Worm (Caenorhabditis elegans) whole organism, young adult: ENCODE measurements around the gene chil-5.

ENCODE experiments used
- C06A6.2 ChIP-seq: fragments of 200-800 bp; sonication (Bioruptor generic); conservative IDR thresholded peaks from 2 replicates; pipeline ENCODE4 v1.3.6; 2022; ENCODE audit warnings: missing genetic modification characterization, missing compliant biosample characterization
- C17E4.6 ChIP-seq: fragments of 200-800 bp; sonication (Bioruptor generic); IDR thresholded peaks from 2 replicates; pipeline ENCODE4 v1.3.6; 2022; ENCODE audit warnings: missing genetic modification reagents, missing genetic modification characterization, missing compliant biosample characterization
- F10E7.11 ChIP-seq: sonication (generic microtip); optimal IDR thresholded peaks from 2 replicates; lab custom pipeline; 2017; ENCODE audit warnings: mild to moderate bottlenecking, missing genetic modification characterization, moderate library complexity, missing compliant biosample characterization
- F22D6.2 ChIP-seq: sonication (generic microtip); optimal IDR thresholded peaks from 2 replicates; lab custom pipeline; 2016; ENCODE audit warnings: mild to moderate bottlenecking, missing genetic modification characterization, missing compliant biosample characterization
- F23B12.7 ChIP-seq: sonication (generic microtip); optimal IDR thresholded peaks from 2 replicates; lab custom pipeline; 2017; ENCODE audit warnings: missing genetic modification characterization, mild to moderate bottlenecking, missing compliant biosample characterization, antibody characterized with exemption, moderate library complexity; ENCODE audit not compliant: insufficient read depth
- F37B4.10 ChIP-seq: fragments of 200-800 bp; sonication (Bioruptor generic); IDR thresholded peaks from 2 replicates; pipeline ENCODE4 v1.3.6; 2022; ENCODE audit warnings: missing genetic modification characterization, missing compliant biosample characterization
- F49E8.2 ChIP-seq: sonication (generic microtip); optimal IDR thresholded peaks from 3 replicates; lab custom pipeline; 2017; ENCODE audit warnings: missing genetic modification characterization, mild to moderate bottlenecking, missing compliant biosample characterization, antibody characterized with exemption, moderate library complexity; ENCODE audit not compliant: insufficient read depth
- F55B11.4 ChIP-seq: sonication (generic microtip); optimal IDR thresholded peaks from 2 replicates; lab custom pipeline; 2016; ENCODE audit warnings: missing compliant biosample characterization, missing genetic modification characterization, borderline replicate concordance; ENCODE audit not compliant: insufficient read depth
- T26A5.8 ChIP-seq: sonication (generic microtip); optimal IDR thresholded peaks from 2 replicates; lab custom pipeline; 2016; ENCODE audit warnings: missing genetic modification characterization, missing compliant biosample characterization
- Y53F4B.3 ChIP-seq: fragments of 200-800 bp; sonication (Bioruptor generic); IDR thresholded peaks from 2 replicates; pipeline ENCODE4 v1.3.6; 2022; ENCODE audit warnings: missing genetic modification reagents, missing genetic modification characterization, missing compliant biosample characterization
- Y56A3A.18 ChIP-seq: fragments of 200-800 bp; sonication (Bioruptor generic); IDR thresholded peaks from 2 replicates; pipeline ENCODE4 v1.3.6; 2022; ENCODE audit warnings: missing genetic modification reagents, missing genetic modification characterization, missing compliant biosample characterization
- Y79H2A.3 ChIP-seq: fragments of 200-800 bp; sonication (Bioruptor generic); conservative IDR thresholded peaks from 2 replicates; pipeline ENCODE4 v1.3.6; 2022; ENCODE audit warnings: missing genetic modification reagents, missing genetic modification characterization, missing compliant biosample characterization
- Y95B8A.8 ChIP-seq: fragments of 200-800 bp; sonication (Bioruptor generic); IDR thresholded peaks from 2 replicates; pipeline ENCODE4 v1.3.6; 2022; ENCODE audit warnings: missing genetic modification reagents, missing genetic modification characterization, missing compliant biosample characterization
- ZK185.1 ChIP-seq: sonication (generic microtip); optimal IDR thresholded peaks from 2 replicates; lab custom pipeline; 2016; ENCODE audit warnings: mild to moderate bottlenecking, missing genetic modification characterization, missing compliant biosample characterization; ENCODE audit not compliant: poor library complexity, severe bottlenecking
- aptf-2 ChIP-seq: fragments of 200-800 bp; sonication (Bioruptor generic); conservative IDR thresholded peaks from 2 replicates; pipeline ENCODE4 v1.3.6; 2022; ENCODE audit warnings: missing genetic modification reagents, missing genetic modification characterization, missing compliant biosample characterization
- attf-6 ChIP-seq: fragments of 200-800 bp; sonication (Bioruptor generic); IDR thresholded peaks from 2 replicates; pipeline ENCODE4 v1.3.6; 2022; ENCODE audit warnings: missing genetic modification reagents, missing genetic modification characterization, missing compliant biosample characterization
- bed-2 ChIP-seq: fragments of 200-800 bp; sonication (Bioruptor generic); IDR thresholded peaks from 2 replicates; pipeline ENCODE4 v1.3.6; 2022; ENCODE audit warnings: missing genetic modification reagents, missing genetic modification characterization, missing compliant biosample characterization
- cebp-1 ChIP-seq, 2 experiments: fragments of 200-800 bp in 1 of 2; sonication (Bioruptor generic) in 1 of 2; sonication (generic microtip) in 1 of 2; IDR thresholded peaks in 1 of 2; optimal IDR thresholded peaks in 1 of 2; 2 replicates each; pipeline versions ENCODE4 v1.3.6 to Lab custom; 2017 to 2022; ENCODE audit warnings: missing compliant biosample characterization in 2 of 2, missing genetic modification characterization in 2 of 2, mild to moderate bottlenecking in 1 of 2, missing genetic modification reagents in 1 of 2, moderate library complexity in 1 of 2
- ceh-100 ChIP-seq: fragments of 200-800 bp; sonication (Bioruptor generic); IDR thresholded peaks from 2 replicates; pipeline ENCODE4 v1.3.6; 2022; ENCODE audit warnings: missing genetic modification reagents, missing genetic modification characterization, missing compliant biosample characterization
- ceh-27 ChIP-seq: fragments of 200-800 bp; sonication (Bioruptor generic); optimal IDR thresholded peaks from 2 replicates; lab custom pipeline; 2018; ENCODE audit warnings: mild to moderate bottlenecking, missing genetic modification characterization, moderate library complexity, missing compliant biosample characterization
- ceh-91 ChIP-seq: fragments of 200-800 bp; sonication (Bioruptor generic); IDR thresholded peaks from 2 replicates; pipeline ENCODE4 v1.3.6; 2022; ENCODE audit warnings: missing genetic modification reagents, missing genetic modification characterization, missing compliant biosample characterization
- dpff-1 ChIP-seq: sonication (generic microtip); optimal IDR thresholded peaks from 2 replicates; lab custom pipeline; 2017; ENCODE audit warnings: mild to moderate bottlenecking, missing genetic modification characterization, missing compliant biosample characterization
- dpl-1 ChIP-seq: fragments of 150-350 bp; optimal IDR thresholded peaks from 2 replicates; lab custom pipeline; 2014; ENCODE audit warnings: missing biosample characterization, missing genetic modification reagents, missing genetic modification characterization
- ekl-4 ChIP-seq: fragments of 200-800 bp; sonication (Bioruptor generic); IDR thresholded peaks from 2 replicates; pipeline ENCODE4 v1.3.6; 2022; ENCODE audit warnings: missing genetic modification reagents, missing genetic modification characterization, missing compliant biosample characterization
- gei-17 ChIP-seq: fragments of 200-800 bp; sonication (Bioruptor generic); optimal IDR thresholded peaks from 2 replicates; lab custom pipeline; 2018; ENCODE audit warnings: mild to moderate bottlenecking, missing genetic modification characterization, missing compliant biosample characterization
- hmg-1.2 ChIP-seq: fragments of 200-800 bp; sonication (Bioruptor generic); IDR thresholded peaks from 2 replicates; pipeline ENCODE4 v1.3.6; 2022; ENCODE audit warnings: missing genetic modification reagents, missing genetic modification characterization, missing compliant biosample characterization
- hrde-1 ChIP-seq: sonication (generic microtip); optimal IDR thresholded peaks from 2 replicates; lab custom pipeline; 2016; ENCODE audit warnings: missing genetic modification characterization, mild to moderate bottlenecking, missing compliant biosample characterization, moderate library complexity, missing genotype, missing genetic modification reagents, borderline replicate concordance
- let-526 ChIP-seq: fragments of 200-800 bp; sonication (Bioruptor generic); IDR thresholded peaks from 2 replicates; pipeline ENCODE4 v1.3.6; 2022; ENCODE audit warnings: missing genetic modification reagents, missing genetic modification characterization, missing compliant biosample characterization
- let-607 ChIP-seq, 2 experiments: fragments of 200-800 bp in 1 of 2; sonication (Bioruptor generic) in 1 of 2; sonication (generic microtip) in 1 of 2; optimal IDR thresholded peaks; 2 replicates each; lab custom pipeline; 2016 to 2018; ENCODE audit warnings: mild to moderate bottlenecking in 2 of 2, missing compliant biosample characterization in 2 of 2, missing genetic modification characterization in 2 of 2, moderate library complexity in 2 of 2, missing genotype in 1 of 2
- lin-54 ChIP-seq: fragments of 200-800 bp; sonication (Bioruptor generic); optimal IDR thresholded peaks from 2 replicates; lab custom pipeline; 2018; ENCODE audit warnings: mild to moderate bottlenecking, missing genetic modification characterization, missing compliant biosample characterization
- lsl-1 ChIP-seq: fragments of 200-800 bp; sonication (Bioruptor generic); optimal IDR thresholded peaks from 2 replicates; lab custom pipeline; 2018; ENCODE audit warnings: mild to moderate bottlenecking, missing genetic modification characterization, moderate library complexity, missing compliant biosample characterization
- mel-28 ChIP-seq: sonication (generic microtip); optimal IDR thresholded peaks from 2 replicates; lab custom pipeline; 2016; ENCODE audit warnings: borderline replicate concordance, mild to moderate bottlenecking, missing genetic modification characterization, missing compliant biosample characterization
- mes-4 ChIP-seq: sonication (generic microtip); optimal IDR thresholded peaks from 2 replicates; lab custom pipeline; 2016; ENCODE audit warnings: missing genotype, missing genetic modification characterization, missing compliant biosample characterization
- nhr-120 ChIP-seq: fragments of 200-800 bp; sonication (Bioruptor generic); IDR thresholded peaks from 2 replicates; pipeline ENCODE4 v1.3.6; 2022; ENCODE audit warnings: missing genetic modification characterization, missing compliant biosample characterization
- nhr-179 ChIP-seq: sonication (generic microtip); optimal IDR thresholded peaks from 2 replicates; lab custom pipeline; 2016; ENCODE audit warnings: mild to moderate bottlenecking, missing genetic modification characterization, missing compliant biosample characterization
- nhr-80 ChIP-seq: sonication (generic microtip); optimal IDR thresholded peaks from 2 replicates; lab custom pipeline; 2016; ENCODE audit warnings: missing genetic modification characterization, missing compliant biosample characterization
- nhr-90 ChIP-seq: sonication (generic microtip); optimal IDR thresholded peaks from 2 replicates; lab custom pipeline; 2016; ENCODE audit warnings: missing genotype, mild to moderate bottlenecking, missing genetic modification characterization, missing compliant biosample characterization
- pha-4 ChIP-seq: fragments of 150-350 bp; sonication (generic microtip); optimal IDR thresholded peaks from 2 replicates; lab custom pipeline; 2014; ENCODE audit warnings: missing biosample characterization, missing genetic modification reagents, missing genetic modification characterization
- rec-8 ChIP-seq, 2 experiments: sonication (generic microtip); optimal IDR thresholded peaks; 2 replicates each; lab custom pipeline; 2016; ENCODE audit warnings: mild to moderate bottlenecking in 2 of 2, missing genetic modification characterization in 2 of 2, missing genetic modification reagents in 2 of 2, missing genotype in 2 of 2, missing biosample characterization in 1 of 2, missing compliant biosample characterization in 1 of 2, moderate library complexity in 1 of 2
- repo-1 ChIP-seq: sonication (generic microtip); optimal IDR thresholded peaks from 2 replicates; lab custom pipeline; 2017; ENCODE audit warnings: mild to moderate bottlenecking, missing genetic modification characterization, missing compliant biosample characterization
- rpc-1 ChIP-seq, 2 experiments: fragments of 150-350 bp in 1 of 2; sonication (generic microtip) in 1 of 2; optimal IDR thresholded peaks; 2 replicates each; lab custom pipeline; 2014 to 2018; ENCODE audit warnings: missing biosample characterization in 1 of 2, missing genetic modification characterization in 1 of 2, missing genetic modification reagents in 1 of 2, missing genotype in 1 of 2
- sdz-38 ChIP-seq: sonication (generic microtip); optimal IDR thresholded peaks from 2 replicates; lab custom pipeline; 2016; ENCODE audit warnings: missing genotype, missing genetic modification characterization, missing compliant biosample characterization
- sea-2 ChIP-seq: fragments of 200-800 bp; sonication (Bioruptor generic); IDR thresholded peaks from 2 replicates; pipeline ENCODE4 v1.3.6; 2022; ENCODE audit warnings: missing genetic modification characterization, missing compliant biosample characterization
- snpc-1.1 ChIP-seq: sonication (generic microtip); optimal IDR thresholded peaks from 2 replicates; lab custom pipeline; 2017; ENCODE audit warnings: missing genetic modification characterization, mild to moderate bottlenecking, missing compliant biosample characterization, antibody characterized with exemption, moderate library complexity, missing genotype, missing genetic modification reagents; ENCODE audit not compliant: insufficient read depth
- zfh-2 ChIP-seq: fragments of 200-800 bp; sonication (Bioruptor generic); conservative IDR thresholded peaks from 2 replicates; pipeline ENCODE4 v1.3.6; 2022; ENCODE audit warnings: missing genetic modification reagents, missing genetic modification characterization, missing compliant biosample characterization
- ztf-18 ChIP-seq: sonication (generic microtip); optimal IDR thresholded peaks from 2 replicates; lab custom pipeline; 2016; ENCODE audit warnings: missing genotype, mild to moderate bottlenecking, missing genetic modification characterization, missing compliant biosample characterization
- ztf-3 ChIP-seq: fragments of 200-800 bp; sonication (Bioruptor generic); optimal IDR thresholded peaks from 2 replicates; lab custom pipeline; 2018; ENCODE audit warnings: mild to moderate bottlenecking, missing genetic modification characterization, missing compliant biosample characterization

Gene chil-5

DNA sequence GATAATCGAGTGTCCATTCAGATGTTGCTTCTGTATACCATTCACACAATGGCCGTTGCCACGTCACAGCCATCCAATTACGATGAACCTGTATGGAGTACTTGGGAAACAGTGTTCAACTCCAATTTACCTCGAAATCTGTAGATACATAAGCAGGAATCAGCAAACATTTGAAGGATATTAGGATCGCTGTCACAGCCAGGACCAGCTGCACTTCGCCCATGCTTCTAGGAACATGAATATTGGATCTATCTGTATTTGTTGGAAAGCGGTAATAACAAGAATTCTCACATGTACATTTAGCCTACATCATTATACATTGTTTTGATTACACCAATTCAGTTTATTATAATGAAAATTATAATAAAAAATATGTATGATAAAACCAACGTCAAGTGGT, 26.7 kb upstream of the chil-5 start, which contains the start of gene algn-8 (continued):
- TF ChIP-seq rec-8 (tag; optimal IDR thresholded peaks at IDR 0.05; lab: Kevin White, UChicago) (no peak), lsl-1 (GFP tag; lab: Kevin White, UChicago) (no peak), mel-28 (tag; lab: Kevin White, UChicago) (no peak), snpc-1.1 (tag; lab: Kevin White, UChicago) (no peak), F23B12.7 (no peak), lin-54 (GFP tag; lab: Kevin White, UChicago) (no peak), rpc-1 (optimal IDR thresholded peaks at IDR 0.05; lab: Kevin White, UChicago) (no peak), rpc-1 (tag; optimal IDR thresholded peaks at IDR 0.05; lab: Kevin White, UChicago) (no peak), Y79H2A.3 (GFP tag; lab: Robert Waterston, UW) (no peak), repo-1 (tag; lab: Kevin White, UChicago) (peak; percentile 67), F37B4.10 (GFP tag; lab: Robert Waterston, UW) (no peak), gei-17 (GFP tag; lab: Kevin White, UChicago) (no peak), F22D6.2 (tag; lab: Kevin White, UChicago) (no peak), bed-2 (no peak), cebp-1 (GFP tag; IDR thresholded peaks at IDR 0.05; lab: Robert Waterston, UW) (no peak), cebp-1 (tag; optimal IDR thresholded peaks at IDR 0.05; lab: Kevin White, UChicago) (no peak), C17E4.6 (GFP tag; lab: Robert Waterston, UW) (no peak), T26A5.8 (tag; lab: Kevin White, UChicago) (no peak), Y56A3A.18 (GFP tag; lab: Robert Waterston, UW) (0 out of 2 replicates have a peak, but pooled peaks have one; percentile 33), ZK185.1 (tag; lab: Kevin White, UChicago) (no peak), mes-4 (no peak), C06A6.2 (GFP tag; lab: Robert Waterston, UW) (no peak), F10E7.11 (no peak), sdz-38 (tag; lab: Kevin White, UChicago) (no peak), dpl-1 (GFP tag; lab: Kevin White, UChicago) (no peak), F55B11.4 (no peak), dpff-1 (tag; lab: Kevin White, UChicago) (no peak), hrde-1 (tag; lab: Kevin White, UChicago) (peak; percentile 50), sea-2 (GFP tag; lab: Robert Waterston, UW) (no peak), nhr-90 (tag; lab: Kevin White, UChicago) (no peak), ceh-91 (GFP tag; lab: Robert Waterston, UW) (no peak), hmg-1.2 (GFP tag; lab: Robert Waterston, UW) (peak; percentile 19; the same call in 1 of the 2 replicates), ztf-18 (tag; lab: Kevin White, UChicago) (no peak), Y95B8A.8 (GFP tag; lab: Robert Waterston, UW) (no peak), F49E8.2 (tag; lab: Kevin White, UChicago) (no peak), ztf-3 (GFP tag; lab: Kevin White, UChicago) (no peak), let-526 (no peak), attf-6 (GFP tag; lab: Robert Waterston, UW) (no peak), pha-4 (tag; lab: Kevin White, UChicago) (no peak), let-607 (tag; optimal IDR thresholded peaks at IDR 0.05; lab: Kevin White, UChicago) (no peak), ekl-4 (GFP tag; lab: Robert Waterston, UW) (0 out of 2 replicates have a peak, but pooled peaks have one; percentile 24), zfh-2 (GFP tag; lab: Robert Waterston, UW) (no peak), Y53F4B.3 (GFP tag; lab: Robert Waterston, UW) (no peak), nhr-179 (tag; lab: Kevin White, UChicago) (no peak), aptf-2 (GFP tag; lab: Robert Waterston, UW) (no peak), nhr-120 (GFP tag; lab: Robert Waterston, UW) (no peak), ceh-100 (GFP tag; lab: Robert Waterston, UW) (no peak), ceh-27 (GFP tag; lab: Kevin White, UChicago) (no peak), nhr-80 (tag; lab: Kevin White, UChicago) (no peak)
